Worm (Caenorhabditis elegans): ENCODE results near the gene F08B12.11.

ce11 chrX:11340478-11340877 lies 44.4 kb upstream of the F08B12.11 start:
- TF ChIP-seq ZK546.5 (tag; optimal IDR thresholded peaks at IDR 0.05): no peak
- no peak for TF ChIP-seq aly-2 (tag; optimal IDR thresholded peaks at IDR 0.05)
- no peak for TF ChIP-seq nhr-77 (tag; optimal IDR thresholded peaks at IDR 0.05)
- TF ChIP-seq skn-1 (tag; optimal IDR thresholded peaks at IDR 0.05): no peak
- TF ChIP-seq ceh-16 (tag; optimal IDR thresholded peaks at IDR 0.05): no peak
- TF ChIP-seq lin-39 (tag; optimal IDR thresholded peaks at IDR 0.05): no peak
- TF ChIP-seq ztf-4 (tag; optimal IDR thresholded peaks at IDR 0.05): no peak
- TF ChIP-seq fkh-10 (GFP tag; optimal IDR thresholded peaks at IDR 0.05): no peak
- TF ChIP-seq snpc-4 (tag; optimal IDR thresholded peaks at IDR 0.05): no peak
- TF ChIP-seq ama-1 (optimal IDR thresholded peaks at IDR 0.05): no peak
- TF ChIP-seq ztf-11 (tag; optimal IDR thresholded peaks at IDR 0.05): no peak
- no peak for TF ChIP-seq elt-1 (tag; optimal IDR thresholded peaks at IDR 0.05)
- TF ChIP-seq elt-2 (tag; optimal IDR thresholded peaks at IDR 0.05): peak; percentile 60
- no peak for TF ChIP-seq ceh-9 (tag; optimal IDR thresholded peaks at IDR 0.05)
